Worm (Caenorhabditis elegans): ENCODE results near the gene C18E9.5.

C18E9.5 gene

DNA sequence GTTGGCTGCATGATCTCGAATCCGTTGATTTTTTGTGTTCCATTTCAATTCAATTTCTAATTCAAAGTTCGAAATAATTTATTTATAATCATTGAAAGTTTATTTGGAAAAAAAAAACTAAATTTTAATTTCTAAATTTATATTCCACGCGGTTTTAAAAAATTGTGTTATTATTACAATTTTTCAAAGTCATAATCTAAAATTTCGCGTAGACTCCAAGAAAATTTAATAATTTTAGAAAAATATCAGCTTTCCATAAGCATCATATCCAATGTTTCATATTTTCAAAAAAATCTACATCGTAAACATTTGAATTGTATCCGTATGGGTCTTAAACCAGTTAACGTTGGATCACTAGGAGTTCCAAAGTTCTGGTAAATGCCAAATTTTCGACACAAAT lies 30.6 kb downstream of the C18E9.5 start, which contains the start of gene F44G4.5:
Gene F44G4.5 (minus strand): TSS at position 101 of the 400 bp plus-strand sequence.
- TF ChIP-seq ref-1 (GFP tag; conservative IDR thresholded peaks at IDR 0.05), result no peak
- TF ChIP-seq flt-1 (GFP tag; IDR thresholded peaks at IDR 0.05), result no peak
- no peak for TF ChIP-seq tab-1 (GFP tag; IDR thresholded peaks at IDR 0.05)
- no peak for TF ChIP-seq cog-1 (tag; optimal IDR thresholded peaks at IDR 0.05)
- no peak for TF ChIP-seq klf-2 (GFP tag; conservative IDR thresholded peaks at IDR 0.05)
- no peak for TF ChIP-seq ztf-29 (GFP tag; IDR thresholded peaks at IDR 0.05)
- TF ChIP-seq T22C8.4 (GFP tag; IDR thresholded peaks at IDR 0.05), result no peak
- TF ChIP-seq ztf-23 (GFP tag; IDR thresholded peaks at IDR 0.05), result no peak

DNA sequence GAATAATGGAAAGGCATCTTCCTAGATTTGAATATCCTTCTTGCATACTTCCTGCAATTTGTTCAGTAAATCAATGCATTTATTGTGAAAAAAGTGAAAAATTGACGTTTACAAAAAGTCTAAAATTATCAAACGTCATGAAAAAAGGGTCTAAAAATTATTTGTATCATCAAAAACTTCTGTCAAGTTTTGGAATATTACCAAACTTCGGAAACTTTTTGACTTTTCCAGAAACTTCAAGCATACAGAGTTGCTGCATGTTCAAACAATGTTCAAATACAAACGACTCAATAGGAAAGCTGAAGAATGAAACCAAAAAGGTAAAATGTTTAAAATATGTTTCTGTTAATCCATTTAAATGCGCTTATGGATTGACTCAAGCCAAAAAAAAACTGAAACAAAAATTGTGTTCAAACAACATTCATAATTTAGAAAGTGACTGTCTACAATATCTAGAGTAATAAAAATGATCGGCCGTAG lies 32.0 kb downstream of the C18E9.5 start, which contains the start of gene F44G4.6:
Gene F44G4.6 (minus strand): TSS at position 51 of the 480 bp plus-strand sequence.
- TF ChIP-seq cog-1 (tag; optimal IDR thresholded peaks at IDR 0.05), result no peak
- TF ChIP-seq ztf-29 (GFP tag; IDR thresholded peaks at IDR 0.05), result no peak
- no peak for TF ChIP-seq ref-1 (GFP tag; conservative IDR thresholded peaks at IDR 0.05)
- no peak for TF ChIP-seq klf-2 (GFP tag; conservative IDR thresholded peaks at IDR 0.05)
- TF ChIP-seq med-1 (GFP tag; optimal IDR thresholded peaks at IDR 0.05; ENCODE audit: insufficient read depth), result no peak
- no peak for TF ChIP-seq ztf-23 (GFP tag; IDR thresholded peaks at IDR 0.05)
- no peak for TF ChIP-seq tab-1 (GFP tag; IDR thresholded peaks at IDR 0.05)
- no peak for TF ChIP-seq flt-1 (GFP tag; IDR thresholded peaks at IDR 0.05)
- TF ChIP-seq T22C8.4 (GFP tag; IDR thresholded peaks at IDR 0.05), result no peak

DNA sequence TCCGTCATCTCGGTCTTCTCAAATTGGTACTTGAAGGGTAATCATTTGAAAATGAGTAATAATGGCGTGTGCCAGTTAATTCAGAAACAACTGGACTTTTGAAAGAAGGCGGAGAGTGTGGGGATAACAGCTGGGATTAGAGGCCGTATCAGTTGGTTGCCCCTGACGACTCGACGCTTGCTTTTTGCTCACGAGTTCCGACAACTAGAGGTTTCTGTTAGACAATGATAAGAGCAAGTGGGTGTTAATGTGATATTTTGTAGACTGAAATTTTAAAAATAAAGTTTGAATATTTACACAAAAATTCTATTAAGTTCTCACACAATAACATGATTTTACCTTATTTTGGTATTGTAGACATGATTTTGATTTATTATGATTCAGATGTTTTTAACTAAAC lies 35.3 kb downstream of the C18E9.5 start, which contains the start of gene F44G4.7:
Gene F44G4.7 (minus strand): TSS at position 101 of the 400 bp plus-strand sequence.
- TF ChIP-seq med-1 (GFP tag; optimal IDR thresholded peaks at IDR 0.05; ENCODE audit: insufficient read depth) (no peak), ztf-29 (GFP tag; IDR thresholded peaks at IDR 0.05) (no peak), ref-1 (GFP tag; conservative IDR thresholded peaks at IDR 0.05) (no peak), tab-1 (GFP tag; IDR thresholded peaks at IDR 0.05) (no peak), klf-2 (GFP tag; conservative IDR thresholded peaks at IDR 0.05) (no peak), T22C8.4 (GFP tag; IDR thresholded peaks at IDR 0.05) (no peak), cog-1 (tag; optimal IDR thresholded peaks at IDR 0.05) (no peak), ztf-23 (GFP tag; IDR thresholded peaks at IDR 0.05) (no peak), flt-1 (GFP tag; IDR thresholded peaks at IDR 0.05) (no peak)

DNA sequence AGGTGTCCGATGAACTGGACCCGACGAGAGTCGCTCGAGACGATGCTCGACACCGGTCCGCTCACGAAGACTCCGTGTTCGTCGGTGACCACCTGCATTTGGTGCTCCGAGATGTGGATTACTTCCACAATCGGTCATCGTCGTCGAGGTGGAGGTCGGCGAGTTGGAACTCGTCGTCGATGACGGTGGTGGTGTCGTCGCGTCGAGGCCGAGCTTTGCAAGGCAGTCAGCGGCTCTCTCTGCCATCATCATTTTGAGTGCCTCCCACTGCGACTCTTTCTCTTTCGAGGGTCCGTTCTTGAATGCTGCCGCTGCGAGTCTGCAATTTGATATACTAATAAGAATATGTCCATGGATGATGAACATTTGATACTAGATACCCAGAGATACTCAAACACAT lies 38.0 kb downstream of the C18E9.5 start:
- TF ChIP-seq ref-1 (GFP tag; conservative IDR thresholded peaks at IDR 0.05) (no peak), ztf-29 (GFP tag; IDR thresholded peaks at IDR 0.05) (no peak), T22C8.4 (GFP tag; IDR thresholded peaks at IDR 0.05) (no peak), flt-1 (GFP tag; IDR thresholded peaks at IDR 0.05) (no peak), med-1 (GFP tag; optimal IDR thresholded peaks at IDR 0.05; ENCODE audit: insufficient read depth) (no peak), ztf-23 (GFP tag; IDR thresholded peaks at IDR 0.05) (no peak), cog-1 (tag; optimal IDR thresholded peaks at IDR 0.05) (no peak), tab-1 (GFP tag; IDR thresholded peaks at IDR 0.05) (no peak), klf-2 (GFP tag; conservative IDR thresholded peaks at IDR 0.05) (no peak)

DNA sequence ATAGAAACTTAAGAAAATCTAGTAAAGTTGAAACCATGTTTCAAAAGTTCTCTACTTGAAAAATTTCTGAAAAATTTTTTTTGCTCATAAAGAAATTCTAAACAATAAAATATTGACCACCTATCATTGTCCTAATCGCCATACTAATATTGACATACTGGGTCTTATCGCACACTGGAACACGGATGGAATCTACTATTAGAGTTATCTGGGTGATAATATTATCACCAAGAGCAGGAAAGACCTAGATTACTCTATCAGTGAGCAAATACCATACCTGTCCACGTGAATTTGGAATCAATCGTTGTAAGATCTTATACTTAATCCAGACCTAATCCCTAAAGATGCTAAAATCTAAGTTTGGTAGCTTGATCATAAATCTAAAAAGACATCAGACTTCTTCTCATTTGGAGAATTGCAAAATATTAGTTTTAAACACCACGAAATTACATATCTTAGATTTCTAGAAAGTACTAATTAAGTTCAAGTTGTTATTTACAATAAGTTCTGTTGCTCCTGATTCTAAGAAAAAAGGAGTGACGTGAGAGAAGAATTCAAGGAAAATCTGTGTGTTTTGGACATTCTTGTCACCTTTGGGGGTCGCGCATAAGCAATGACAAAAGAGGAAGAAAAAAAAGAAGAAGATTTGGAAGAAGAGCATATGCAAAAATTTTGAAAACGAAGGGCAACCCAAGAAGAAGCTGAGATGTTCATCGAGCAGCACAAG lies 40.4 kb downstream of the C18E9.5 start:
- TF ChIP-seq ref-1 (GFP tag; conservative IDR thresholded peaks at IDR 0.05), result no peak
- TF ChIP-seq klf-2 (GFP tag; conservative IDR thresholded peaks at IDR 0.05), result no peak
- no peak for TF ChIP-seq flt-1 (GFP tag; IDR thresholded peaks at IDR 0.05)
- TF ChIP-seq tab-1 (GFP tag; IDR thresholded peaks at IDR 0.05), result no peak
- TF ChIP-seq T22C8.4 (GFP tag; IDR thresholded peaks at IDR 0.05), result no peak
- TF ChIP-seq cog-1 (tag; optimal IDR thresholded peaks at IDR 0.05), result no peak
- no peak for TF ChIP-seq med-1 (GFP tag; optimal IDR thresholded peaks at IDR 0.05; ENCODE audit: insufficient read depth)
- no peak for TF ChIP-seq ztf-29 (GFP tag; IDR thresholded peaks at IDR 0.05)
- no peak for TF ChIP-seq ztf-23 (GFP tag; IDR thresholded peaks at IDR 0.05)

DNA sequence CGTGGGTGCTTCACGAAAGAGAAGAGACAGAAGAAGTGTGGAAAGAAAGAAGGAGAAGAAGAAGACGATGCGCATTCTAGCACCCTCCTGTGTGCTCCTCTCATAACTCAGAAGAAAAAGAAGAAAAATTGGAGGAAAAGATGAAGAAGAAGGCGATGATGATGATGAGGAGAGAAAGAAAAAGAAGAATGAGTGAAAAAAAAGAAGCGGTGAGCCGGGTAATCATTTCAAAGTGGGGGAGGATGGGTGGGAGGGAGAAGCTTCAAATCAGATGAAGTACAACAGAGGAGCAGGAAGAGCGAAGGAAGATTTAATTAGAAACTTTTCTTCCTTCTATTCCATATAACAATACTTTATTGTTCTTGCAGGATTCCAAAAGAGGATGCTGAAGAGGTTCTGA lies 40.9 kb downstream of the C18E9.5 start:
- no peak for TF ChIP-seq tab-1 (GFP tag; IDR thresholded peaks at IDR 0.05)
- TF ChIP-seq flt-1 (GFP tag; IDR thresholded peaks at IDR 0.05), result no peak
- no peak for TF ChIP-seq med-1 (GFP tag; optimal IDR thresholded peaks at IDR 0.05; ENCODE audit: insufficient read depth)
- TF ChIP-seq ztf-29 (GFP tag; IDR thresholded peaks at IDR 0.05), result no peak
- TF ChIP-seq T22C8.4 (GFP tag; IDR thresholded peaks at IDR 0.05), result no peak
- TF ChIP-seq ztf-23 (GFP tag; IDR thresholded peaks at IDR 0.05), result no peak
- TF ChIP-seq klf-2 (GFP tag; conservative IDR thresholded peaks at IDR 0.05), result no peak
- TF ChIP-seq ref-1 (GFP tag; conservative IDR thresholded peaks at IDR 0.05), result no peak
- TF ChIP-seq cog-1 (tag; optimal IDR thresholded peaks at IDR 0.05), result no peak

DNA sequence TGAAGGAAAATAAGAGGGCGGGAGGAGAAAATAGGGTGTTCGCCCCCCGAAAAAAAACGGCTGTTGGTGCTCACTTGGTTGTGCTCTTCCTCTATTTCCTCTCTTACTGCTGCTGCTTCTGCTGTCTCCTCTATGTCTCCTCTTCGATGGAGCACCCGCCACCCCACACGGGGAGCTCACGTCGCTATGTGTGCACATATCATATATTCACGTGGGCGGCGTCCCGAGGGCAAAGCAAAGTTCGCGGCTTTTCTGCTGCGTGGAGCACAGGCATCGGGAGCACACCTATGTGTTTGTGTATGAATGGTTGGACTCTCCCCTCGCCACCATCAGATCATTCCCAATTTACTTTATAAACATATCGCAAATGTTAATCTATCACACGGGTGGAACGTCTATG lies 43.6 kb downstream of the C18E9.5 start:
- TF ChIP-seq ztf-23 (GFP tag; IDR thresholded peaks at IDR 0.05) (0 out of 2 replicates have a peak, but pooled peaks have one; percentile 34), T22C8.4 (GFP tag; IDR thresholded peaks at IDR 0.05) (no peak)

DNA sequence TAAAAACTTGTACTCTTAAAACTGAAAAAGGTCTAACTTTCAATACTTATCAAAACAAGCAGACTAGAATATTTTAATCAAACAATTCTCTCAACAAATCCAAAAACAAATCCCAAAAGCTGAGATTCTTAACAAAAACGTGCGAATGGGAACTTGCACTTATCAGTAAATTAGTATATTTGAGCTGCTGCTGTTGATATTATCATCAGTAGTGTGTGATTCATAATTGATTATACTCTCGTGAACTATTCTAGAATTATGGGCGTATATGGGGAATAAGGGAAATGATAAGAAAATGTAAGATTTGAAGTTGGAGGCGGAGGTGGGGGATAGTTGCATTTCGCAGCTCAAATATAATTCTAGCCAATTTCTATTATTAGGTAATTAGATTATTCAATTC lies 44.4 kb downstream of the C18E9.5 start:
- TF ChIP-seq med-1 (GFP tag; optimal IDR thresholded peaks at IDR 0.05; ENCODE audit: insufficient read depth) (no peak), klf-2 (GFP tag; conservative IDR thresholded peaks at IDR 0.05) (no peak), T22C8.4 (GFP tag; IDR thresholded peaks at IDR 0.05) (no peak), ref-1 (GFP tag; conservative IDR thresholded peaks at IDR 0.05) (no peak), ztf-23 (GFP tag; IDR thresholded peaks at IDR 0.05) (no peak), ztf-29 (GFP tag; IDR thresholded peaks at IDR 0.05) (no peak), flt-1 (GFP tag; IDR thresholded peaks at IDR 0.05) (no peak), cog-1 (tag; optimal IDR thresholded peaks at IDR 0.05) (no peak), tab-1 (GFP tag; IDR thresholded peaks at IDR 0.05) (no peak)

DNA sequence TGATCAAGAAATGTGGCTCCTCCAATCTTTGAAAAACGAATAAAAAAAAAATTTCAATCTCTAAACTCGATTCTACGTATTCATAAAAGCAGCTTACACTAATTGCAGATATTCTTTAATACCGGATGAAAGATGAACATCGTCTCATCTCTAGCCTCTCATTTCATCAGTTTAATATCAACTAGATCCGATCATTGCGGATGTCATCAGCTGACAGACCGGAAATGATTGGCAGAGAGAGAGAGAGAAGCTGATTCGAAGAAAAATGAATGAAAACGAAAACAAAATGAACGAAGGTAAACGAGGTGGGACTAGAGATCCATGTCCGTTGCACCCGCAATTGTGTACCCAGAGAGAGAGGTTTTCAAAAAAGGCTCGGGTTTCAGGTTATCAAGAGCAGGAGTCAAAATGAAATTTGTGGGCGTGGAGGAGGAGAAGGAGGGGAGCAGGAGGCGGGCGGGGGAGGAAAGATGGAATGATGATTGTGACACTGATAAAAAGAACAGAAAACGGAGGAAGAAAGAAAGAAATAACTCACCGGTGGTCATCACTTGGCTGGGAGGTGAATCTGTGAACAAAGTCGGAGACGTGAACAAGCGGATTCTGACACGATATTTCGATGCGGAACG lies 45.2 kb downstream of the C18E9.5 start:
- TF ChIP-seq cog-1 (tag; optimal IDR thresholded peaks at IDR 0.05) (no peak), ztf-23 (GFP tag; IDR thresholded peaks at IDR 0.05) (no peak), med-1 (GFP tag; optimal IDR thresholded peaks at IDR 0.05; ENCODE audit: insufficient read depth) (no peak), tab-1 (GFP tag; IDR thresholded peaks at IDR 0.05) (no peak), T22C8.4 (GFP tag; IDR thresholded peaks at IDR 0.05) (no peak), flt-1 (GFP tag; IDR thresholded peaks at IDR 0.05) (no peak), klf-2 (GFP tag; conservative IDR thresholded peaks at IDR 0.05) (no peak), ztf-29 (GFP tag; IDR thresholded peaks at IDR 0.05) (no peak), ref-1 (GFP tag; conservative IDR thresholded peaks at IDR 0.05) (no peak)
